Worm (Caenorhabditis elegans) whole organism, mixed stage, embryonic: ENCODE measurements around the gene copb-1.

Source experiments
- drap-1 ChIP-seq: fragments of 200-800 bp; sonication (Bioruptor generic); optimal IDR thresholded peaks from 3 replicates; lab custom pipeline; 2018; ENCODE audit warnings: mild to moderate bottlenecking, missing genetic modification characterization, missing compliant biosample characterization
- elt-1 ChIP-seq: sonication (generic microtip); optimal IDR thresholded peaks from 2 replicates; lab custom pipeline; 2017; ENCODE audit warnings: missing genetic modification characterization, mild to moderate bottlenecking, missing compliant biosample characterization, antibody characterized with exemption, moderate library complexity, borderline replicate concordance; ENCODE audit not compliant: insufficient read depth
- flh-1 ChIP-seq: fragments of 200-800 bp; sonication (Bioruptor generic); optimal IDR thresholded peaks from 2 replicates; lab custom pipeline; 2018; ENCODE audit warnings: mild to moderate bottlenecking, missing genetic modification characterization, moderate library complexity, missing compliant biosample characterization
- ham-2 ChIP-seq: fragments of 200-800 bp; sonication (Bioruptor generic); optimal IDR thresholded peaks from 2 replicates; lab custom pipeline; 2018; ENCODE audit warnings: mild to moderate bottlenecking, missing genetic modification characterization, missing compliant biosample characterization
- hlh-1 ChIP-seq: fragments of 150-350 bp; optimal IDR thresholded peaks from 2 replicates; lab custom pipeline; 2014; ENCODE audit warnings: missing biosample characterization, missing genetic modification reagents, missing genetic modification characterization
- mab-5 ChIP-seq: fragments of 150-350 bp; optimal IDR thresholded peaks from 2 replicates; lab custom pipeline; 2014; ENCODE audit warnings: missing biosample characterization, missing genetic modification characterization
- mep-1 ChIP-seq: fragments of 150-350 bp; optimal IDR thresholded peaks from 2 replicates; lab custom pipeline; 2017; ENCODE audit warnings: missing biosample characterization, missing genetic modification reagents, missing genetic modification characterization, inconsistent platforms
- nhr-2 ChIP-seq: fragments of 150-350 bp; optimal IDR thresholded peaks from 2 replicates; lab custom pipeline; 2014; ENCODE audit warnings: missing biosample characterization, missing genetic modification characterization
- nhr-237 ChIP-seq: fragments of 150-350 bp; optimal IDR thresholded peaks from 2 replicates; lab custom pipeline; 2014; ENCODE audit warnings: missing biosample characterization, missing genetic modification characterization
- snpc-4 ChIP-seq: fragments of 150-350 bp; optimal IDR thresholded peaks from 2 replicates; lab custom pipeline; 2014; ENCODE audit warnings: missing biosample characterization, missing genetic modification characterization
- unc-62 ChIP-seq: fragments of 150-350 bp; optimal IDR thresholded peaks from 2 replicates; lab custom pipeline; 2014; ENCODE audit warnings: missing biosample characterization, missing genetic modification reagents, missing genetic modification characterization
- ztf-11 ChIP-seq: fragments of 150-350 bp; optimal IDR thresholded peaks from 2 replicates; lab custom pipeline; 2014; ENCODE audit warnings: missing biosample characterization, missing genetic modification characterization

ce11 chrII:3051332-3051731 is 27.3 kb upstream of the copb-1 start:
- TF ChIP-seq unc-62 (no peak), ztf-11 (no peak), elt-1 (tag; lab: Kevin White, UChicago) (no peak), ham-2 (GFP tag; lab: Kevin White, UChicago) (no peak), mab-5 (no peak), hlh-1 (tag; lab: Kevin White, UChicago) (no peak), flh-1 (GFP tag; lab: Kevin White, UChicago) (no peak), snpc-4 (tag; lab: Kevin White, UChicago) (no peak), drap-1 (no peak), mep-1 (no peak), nhr-2 (no peak), nhr-237 (tag; lab: Kevin White, UChicago) (no peak)
